Worm (Caenorhabditis elegans) whole organism, midembryonic: ENCODE measurements around the gene set-17.

Experiments
- T22C8.4 ChIP-seq: fragments of 200-800 bp; sonication (Bioruptor generic); IDR thresholded peaks from 2 replicates; pipeline ENCODE4 v1.3.6; 2022; ENCODE audit warnings: missing genetic modification characterization, missing compliant biosample characterization
- cog-1 ChIP-seq: sonication (generic microtip); optimal IDR thresholded peaks from 2 replicates; lab custom pipeline; 2016; ENCODE audit warnings: missing genetic modification characterization, missing compliant biosample characterization
- flt-1 ChIP-seq: fragments of 200-800 bp; sonication (Bioruptor generic); IDR thresholded peaks from 2 replicates; pipeline ENCODE4 v1.3.6; 2022; ENCODE audit warnings: missing genetic modification characterization, missing compliant biosample characterization
- klf-2 ChIP-seq: fragments of 200-800 bp; sonication (Bioruptor generic); conservative IDR thresholded peaks from 2 replicates; pipeline ENCODE4 v1.3.6; 2022; ENCODE audit warnings: missing genetic modification reagents, missing genetic modification characterization, missing compliant biosample characterization
- med-1 ChIP-seq: sonication (generic microtip); optimal IDR thresholded peaks from 2 replicates; lab custom pipeline; 2017; ENCODE audit warnings: missing genetic modification characterization, mild to moderate bottlenecking, missing compliant biosample characterization, antibody characterized with exemption, missing genetic modification reagents; ENCODE audit not compliant: insufficient read depth
- ref-1 ChIP-seq: fragments of 200-800 bp; sonication (Bioruptor generic); conservative IDR thresholded peaks from 2 replicates; pipeline ENCODE4 v1.3.6; 2022; ENCODE audit warnings: missing genetic modification reagents, missing genetic modification characterization, missing compliant biosample characterization
- tab-1 ChIP-seq: fragments of 200-800 bp; sonication (Bioruptor generic); IDR thresholded peaks from 2 replicates; pipeline ENCODE4 v1.3.6; 2022; ENCODE audit warnings: missing genetic modification characterization, missing compliant biosample characterization
- ztf-23 ChIP-seq: fragments of 200-800 bp; sonication (Bioruptor generic); IDR thresholded peaks from 2 replicates; pipeline ENCODE4 v1.3.6; 2022; ENCODE audit warnings: missing genetic modification reagents, missing genetic modification characterization, missing compliant biosample characterization
- ztf-29 ChIP-seq: fragments of 200-800 bp; sonication (Bioruptor generic); IDR thresholded peaks from 2 replicates; pipeline ENCODE4 v1.3.6; 2022; ENCODE audit warnings: missing genetic modification reagents, missing genetic modification characterization, missing compliant biosample characterization

The set-17 gene

DNA sequence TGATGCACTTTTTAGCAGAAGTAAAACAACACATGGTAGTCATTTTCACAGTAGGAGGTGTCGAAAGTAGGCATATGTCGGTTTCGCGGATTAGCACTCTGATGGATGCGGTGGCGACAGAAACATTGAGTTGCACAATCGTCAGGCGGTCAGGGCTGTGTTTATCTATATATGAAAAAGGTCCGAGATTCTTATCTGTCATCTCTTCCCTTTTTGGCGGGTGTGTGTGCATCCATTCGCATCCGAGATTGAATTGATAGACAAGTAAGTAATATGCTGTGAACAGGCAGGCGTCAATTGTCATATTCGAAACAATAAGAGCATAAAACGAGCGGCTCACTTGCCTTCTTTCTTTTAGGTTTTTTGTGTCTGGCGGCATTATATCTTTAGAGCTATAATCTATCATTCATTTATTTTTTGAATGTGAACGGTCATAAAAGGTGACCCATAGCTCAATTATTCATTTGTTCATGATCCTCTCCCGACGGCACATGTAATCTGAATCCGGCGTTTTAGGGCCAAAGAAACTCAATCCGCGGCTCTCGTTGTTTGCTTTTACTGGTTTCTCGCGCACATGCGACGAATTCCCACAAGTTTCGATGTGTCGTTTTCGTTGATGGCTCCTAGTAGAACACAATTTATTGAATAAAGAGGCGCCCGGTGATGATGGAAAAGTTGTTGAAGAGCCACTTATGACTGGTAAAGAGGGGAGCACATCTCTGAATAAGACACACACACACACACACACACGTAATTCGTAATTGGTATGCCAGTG is 41.5 kb downstream of the set-17 start:
- TF ChIP-seq ref-1 (GFP tag; lab: Robert Waterston, UW) (0 out of 2 replicates have a peak, but pooled peaks have one; percentile 31), ztf-29 (GFP tag; lab: Robert Waterston, UW) (no peak)

DNA sequence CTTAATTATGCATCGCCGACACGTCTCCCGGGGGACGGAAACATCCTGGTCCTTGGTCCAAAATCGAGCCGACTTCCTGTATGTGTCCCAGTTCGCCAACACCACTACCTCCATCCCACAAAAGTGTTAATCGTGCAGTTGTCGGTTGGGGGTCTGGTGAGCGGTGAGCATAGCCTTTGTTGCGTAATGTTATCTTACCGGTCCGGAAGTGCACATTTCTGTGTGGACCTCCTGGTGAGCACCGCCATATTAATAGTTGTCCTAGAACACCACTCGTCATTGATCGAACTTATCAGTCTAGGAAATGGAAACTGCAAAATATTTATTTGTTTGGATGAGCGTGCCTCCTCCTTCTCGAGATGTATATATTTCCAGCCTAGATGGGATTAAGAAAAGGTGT is 43.0 kb downstream of the set-17 start:
- TF ChIP-seq med-1 (GFP tag; lab: Kevin White, UChicago) (no peak), tab-1 (no peak), klf-2 (GFP tag; lab: Robert Waterston, UW) (no peak)

DNA sequence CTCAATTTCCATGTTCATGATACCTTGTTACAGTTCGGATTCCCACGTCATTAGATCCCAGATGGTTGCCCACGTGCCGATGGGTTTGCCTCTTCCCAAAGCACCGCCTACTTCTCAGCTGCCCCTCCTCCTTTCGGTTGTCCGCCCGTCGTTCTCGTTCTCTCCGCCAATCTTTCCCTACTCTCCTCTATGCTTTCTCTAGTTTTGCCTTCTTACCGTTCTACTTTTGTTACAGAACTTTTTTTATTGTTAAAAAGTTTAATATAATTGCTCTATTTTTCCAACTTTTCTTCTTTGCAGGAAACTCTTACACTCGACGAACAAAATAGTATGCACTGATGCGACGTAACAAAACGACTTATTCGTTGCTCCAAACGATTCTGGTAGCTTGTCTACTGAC is 43.7 kb downstream of the set-17 start, which contains the start of gene lat-1:
Gene lat-1 (plus strand): TSS at position 301 of the 400 bp plus-strand sequence.
- TF ChIP-seq ztf-29 (GFP tag; lab: Robert Waterston, UW) (no peak), ztf-23 (no peak)

DNA sequence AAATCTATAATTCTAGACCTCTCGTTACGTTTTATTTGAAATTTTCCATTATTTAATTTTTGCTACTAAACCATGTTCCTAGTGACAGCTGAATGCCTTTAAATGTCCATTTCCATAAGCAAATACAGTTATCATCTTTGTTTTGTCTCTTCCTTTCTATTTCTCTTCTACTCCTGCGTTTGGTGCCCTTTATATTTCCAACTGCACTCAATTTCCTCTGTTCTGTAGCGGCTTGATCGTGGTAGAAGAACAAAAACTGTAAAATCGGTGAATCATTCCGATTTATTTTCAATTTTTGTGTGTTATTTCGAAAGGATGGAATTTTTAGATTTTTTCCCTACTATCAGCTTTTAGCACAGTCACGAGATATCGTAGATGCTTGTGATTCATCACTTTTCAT is 44.4 kb downstream of the set-17 start:
- TF ChIP-seq ref-1 (GFP tag; lab: Robert Waterston, UW): no peak
- TF ChIP-seq cog-1 (tag; lab: Kevin White, UChicago): no peak
- no peak for TF ChIP-seq T22C8.4 (GFP tag; lab: Robert Waterston, UW)
- no peak for TF ChIP-seq flt-1
- no peak for TF ChIP-seq med-1 (GFP tag; lab: Kevin White, UChicago)
- no peak for TF ChIP-seq klf-2 (GFP tag; lab: Robert Waterston, UW)
- no peak for TF ChIP-seq ztf-29 (GFP tag; lab: Robert Waterston, UW)
- no peak for TF ChIP-seq ztf-23

DNA sequence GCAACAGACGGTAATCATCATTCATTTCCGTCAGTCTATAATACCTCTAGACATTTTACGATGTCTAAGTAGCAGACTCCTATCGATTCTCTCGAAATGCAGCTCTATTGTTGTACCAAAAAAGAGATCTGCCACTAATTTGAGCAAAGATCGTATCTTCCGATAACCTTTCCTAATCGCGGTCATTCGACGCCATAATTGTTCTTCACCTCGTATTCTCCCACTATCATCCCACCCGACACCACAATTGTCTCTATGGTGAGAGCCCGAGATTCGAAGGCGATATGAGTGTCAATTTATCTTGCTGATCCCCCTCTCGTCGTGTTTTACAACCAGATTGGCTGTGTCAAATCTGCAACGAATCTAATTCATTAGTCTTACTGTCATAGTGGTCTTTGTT is 44.9 kb downstream of the set-17 start:
- TF ChIP-seq cog-1 (tag; lab: Kevin White, UChicago) (no peak), ztf-23 (no peak), tab-1 (no peak), ref-1 (GFP tag; lab: Robert Waterston, UW) (no peak), med-1 (GFP tag; lab: Kevin White, UChicago) (no peak)

DNA sequence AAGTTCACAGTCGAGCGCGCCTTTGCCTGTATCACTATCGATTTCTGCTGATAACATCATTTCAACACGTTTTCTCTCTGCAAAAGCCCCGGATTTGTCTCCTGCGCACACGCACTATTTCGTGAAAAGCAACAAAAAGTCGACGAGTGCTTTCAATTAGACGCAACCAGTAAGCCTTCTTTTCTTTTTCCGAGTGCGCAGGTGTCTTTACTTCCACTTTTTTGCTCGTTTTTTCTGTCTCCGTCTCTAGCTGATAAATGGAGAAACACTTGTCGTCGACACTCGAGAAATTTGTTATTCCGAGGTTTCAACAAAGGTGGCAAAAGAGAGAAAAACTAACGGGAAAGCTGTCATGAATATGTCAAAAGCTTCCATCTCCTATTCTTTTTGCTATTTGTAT is 48.7 kb downstream of the set-17 start:
- TF ChIP-seq med-1 (GFP tag; lab: Kevin White, UChicago) (no peak), ztf-29 (GFP tag; lab: Robert Waterston, UW) (no peak), flt-1 (no peak), klf-2 (GFP tag; lab: Robert Waterston, UW) (no peak), ref-1 (GFP tag; lab: Robert Waterston, UW) (no peak), T22C8.4 (GFP tag; lab: Robert Waterston, UW) (no peak), tab-1 (no peak), ztf-23 (no peak), cog-1 (tag; lab: Kevin White, UChicago) (no peak)

DNA sequence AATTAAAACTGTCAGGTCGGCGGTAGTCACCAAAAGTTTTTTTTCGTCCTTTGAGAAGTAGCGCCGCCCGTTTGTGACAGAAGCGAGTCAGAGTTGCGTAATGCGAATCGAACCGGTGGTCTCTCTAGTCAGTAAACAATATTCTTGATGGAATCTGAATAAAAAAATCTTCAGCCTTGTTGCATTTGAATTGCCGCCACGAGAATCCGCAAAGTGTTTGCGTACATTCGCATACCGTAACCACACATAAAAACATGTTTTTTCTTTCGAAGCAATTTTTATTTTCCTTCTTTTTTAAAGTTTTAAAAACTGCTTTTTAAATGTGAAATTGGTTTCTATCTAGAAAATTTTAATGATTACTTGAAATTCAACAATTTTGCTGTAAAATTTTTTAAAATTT is 49.2 kb downstream of the set-17 start:
- no peak for TF ChIP-seq klf-2 (GFP tag; lab: Robert Waterston, UW)
- TF ChIP-seq ztf-29 (GFP tag; lab: Robert Waterston, UW): no peak
- TF ChIP-seq tab-1: no peak
- no peak for TF ChIP-seq cog-1 (tag; lab: Kevin White, UChicago)
- no peak for TF ChIP-seq ztf-23
- no peak for TF ChIP-seq T22C8.4 (GFP tag; lab: Robert Waterston, UW)
- no peak for TF ChIP-seq ref-1 (GFP tag; lab: Robert Waterston, UW)
- no peak for TF ChIP-seq med-1 (GFP tag; lab: Kevin White, UChicago)
- TF ChIP-seq flt-1: no peak

DNA sequence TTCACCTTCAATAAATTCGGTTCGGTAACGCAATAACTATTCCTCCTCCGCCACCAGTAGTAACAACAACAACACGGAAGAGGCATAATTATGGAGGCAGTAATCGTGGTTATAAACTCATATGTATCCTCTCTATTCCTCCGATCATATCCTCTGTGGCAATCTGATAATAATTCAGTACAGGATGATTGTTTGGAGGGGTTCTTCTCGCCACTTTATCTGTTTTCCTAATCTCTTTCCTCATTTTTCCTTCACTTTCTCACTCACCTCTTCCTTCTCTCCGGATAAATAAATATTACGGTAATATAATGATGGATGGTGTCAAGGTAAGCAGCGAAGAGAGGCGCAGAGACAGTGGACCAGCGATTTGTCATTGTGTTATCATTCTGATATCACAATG is 49.8 kb downstream of the set-17 start:
- TF ChIP-seq med-1 (GFP tag; lab: Kevin White, UChicago) (no peak), ztf-29 (GFP tag; lab: Robert Waterston, UW) (no peak), cog-1 (tag; lab: Kevin White, UChicago) (no peak), ztf-23 (no peak), klf-2 (GFP tag; lab: Robert Waterston, UW) (no peak), flt-1 (no peak), ref-1 (GFP tag; lab: Robert Waterston, UW) (no peak)

DNA sequence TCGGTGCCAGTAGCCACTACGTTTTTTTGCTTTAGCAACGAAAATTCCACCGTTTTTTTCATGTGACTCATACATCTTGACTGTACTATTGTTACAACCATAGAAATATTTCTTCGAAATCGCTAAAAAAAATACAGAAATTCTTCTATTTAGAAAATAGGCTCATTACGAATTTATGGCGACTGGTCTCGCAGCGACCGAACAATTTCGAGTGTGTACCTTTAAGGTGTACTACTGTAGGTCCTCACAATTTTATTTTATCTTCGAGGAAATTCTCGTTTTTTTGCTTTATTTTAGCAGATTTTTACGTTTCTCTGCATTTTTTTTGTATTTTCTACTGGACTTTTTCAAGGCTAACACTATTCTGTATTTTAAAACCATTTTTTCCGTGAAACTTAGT is 50.3 kb downstream of the set-17 start:
- no peak for TF ChIP-seq ztf-23
- TF ChIP-seq cog-1 (tag; lab: Kevin White, UChicago): no peak
- TF ChIP-seq ztf-29 (GFP tag; lab: Robert Waterston, UW): no peak
- TF ChIP-seq flt-1: no peak
- TF ChIP-seq klf-2 (GFP tag; lab: Robert Waterston, UW): no peak
- TF ChIP-seq T22C8.4 (GFP tag; lab: Robert Waterston, UW): no peak

DNA sequence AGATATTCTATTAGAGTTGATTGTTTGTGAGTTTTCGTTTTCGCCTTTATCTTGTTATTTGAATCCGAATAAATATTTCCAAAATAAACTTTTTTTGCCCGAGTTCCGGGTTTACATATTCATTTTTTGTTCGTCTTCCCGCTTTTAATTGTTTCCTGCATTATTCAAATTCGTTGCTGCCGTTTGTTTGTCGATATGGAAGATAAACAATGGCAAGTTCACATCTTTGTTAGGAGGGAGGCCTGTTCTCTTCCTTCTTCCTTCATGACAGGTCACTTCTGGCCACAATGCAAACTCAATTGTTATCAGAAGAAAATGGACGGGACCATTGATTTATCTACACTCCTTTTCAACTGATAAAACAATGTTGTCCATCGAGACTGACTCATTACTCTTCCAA is 50.7 kb downstream of the set-17 start:
- no peak for TF ChIP-seq ref-1 (GFP tag; lab: Robert Waterston, UW)
- no peak for TF ChIP-seq tab-1
- no peak for TF ChIP-seq cog-1 (tag; lab: Kevin White, UChicago)
- no peak for TF ChIP-seq klf-2 (GFP tag; lab: Robert Waterston, UW)
- no peak for TF ChIP-seq T22C8.4 (GFP tag; lab: Robert Waterston, UW)
- no peak for TF ChIP-seq ztf-23
